Fruit fly (Drosophila melanogaster) whole organism, prepupa: Measurements from ENCODE around the gene Rca1.

ENCODE experiments used
- Blimp-1 ChIP-seq: fragments of 200-800 bp; sonication (Bioruptor generic); optimal IDR thresholded peaks from 3 replicates; lab custom pipeline; 2017; ENCODE audit warnings: missing biosample characterization, missing genetic modification characterization, mild to moderate bottlenecking, moderate library complexity, missing genetic modification reagents
- CG10631 ChIP-seq: fragments of 200-800 bp; sonication (Bioruptor generic); optimal IDR thresholded peaks from 2 replicates; lab custom pipeline; 2016; ENCODE audit warnings: missing biosample characterization, missing genetic modification characterization
- CG11902 ChIP-seq: fragments of 200-800 bp; sonication (Bioruptor generic); optimal IDR thresholded peaks from 3 replicates; lab custom pipeline; 2016; ENCODE audit warnings: missing biosample characterization, missing genetic modification characterization
- CG1621 ChIP-seq: fragments of 200-800 bp; sonication (Bioruptor generic); optimal IDR thresholded peaks from 3 replicates; lab custom pipeline; 2018; ENCODE audit warnings: missing biosample characterization, mild to moderate bottlenecking, missing genetic modification characterization
- CG16779 ChIP-seq: fragments of 200-800 bp; sonication (Bioruptor generic); optimal IDR thresholded peaks from 3 replicates; lab custom pipeline; 2017; ENCODE audit warnings: missing biosample characterization, mild to moderate bottlenecking, missing genetic modification characterization
- CG3032 ChIP-seq: fragments of 200-800 bp; optimal IDR thresholded peaks from 2 replicates; lab custom pipeline; 2019; ENCODE audit warnings: missing biosample characterization, mild to moderate bottlenecking, missing genetic modification characterization, moderate library complexity
- CG32006 ChIP-seq: fragments of 200-800 bp; sonication (Bioruptor generic); optimal IDR thresholded peaks from 3 replicates; lab custom pipeline; 2017; ENCODE audit warnings: missing biosample characterization, mild to moderate bottlenecking, missing genetic modification characterization
- CG4318 ChIP-seq: fragments of 200-800 bp; sonication (Bioruptor generic); optimal IDR thresholded peaks from 3 replicates; lab custom pipeline; 2017; ENCODE audit warnings: missing biosample characterization, mild to moderate bottlenecking, missing genetic modification characterization
- CG6163 ChIP-seq: fragments of 200-800 bp; sonication (Bioruptor generic); IDR thresholded peaks from 3 replicates; pipeline ENCODE4 v1.3.6; 2022; ENCODE audit warnings: missing biosample characterization, missing genetic modification characterization
- CG6276 ChIP-seq: fragments of 200-800 bp; sonication (Bioruptor generic); optimal IDR thresholded peaks from 2 replicates; lab custom pipeline; 2017; ENCODE audit warnings: missing biosample characterization, mild to moderate bottlenecking, missing genetic modification characterization
- CG6808 ChIP-seq: fragments of 200-800 bp; sonication (Bioruptor generic); optimal IDR thresholded peaks from 3 replicates; lab custom pipeline; 2017; ENCODE audit warnings: missing biosample characterization, missing genetic modification characterization, mild to moderate bottlenecking, moderate library complexity, missing genetic modification reagents
- CG7368 ChIP-seq: fragments of 200-800 bp; sonication (Bioruptor generic); optimal IDR thresholded peaks from 3 replicates; lab custom pipeline; 2016; ENCODE audit warnings: missing biosample characterization, missing genetic modification characterization
- CG8119 ChIP-seq: fragments of 200-800 bp; sonication (Bioruptor generic); IDR thresholded peaks from 3 replicates; pipeline ENCODE4 v1.3.6; 2022; ENCODE audit warnings: missing biosample characterization, missing genetic modification characterization
- CG8632 ChIP-seq: fragments of 200-800 bp; sonication (Bioruptor generic); optimal IDR thresholded peaks from 3 replicates; lab custom pipeline; 2016; ENCODE audit warnings: missing biosample characterization, missing genetic modification characterization
- CG9139 ChIP-seq: fragments of 200-800 bp; sonication (Bioruptor generic); optimal IDR thresholded peaks from 3 replicates; lab custom pipeline; 2017; ENCODE audit warnings: missing biosample characterization, mild to moderate bottlenecking, missing genetic modification characterization
- Eip75B ChIP-seq: fragments of 200-800 bp; sonication (Bioruptor generic); optimal IDR thresholded peaks from 3 replicates; lab custom pipeline; 2016; ENCODE audit warnings: missing biosample characterization, missing genetic modification characterization
- Eip78C ChIP-seq: fragments of 200-800 bp; sonication (Bioruptor generic); peaks from one replicate; lab custom pipeline; 2016; ENCODE audit warnings: missing biosample characterization, missing genetic modification characterization
- Ets21C ChIP-seq: fragments of 200-800 bp; sonication (Bioruptor generic); optimal IDR thresholded peaks from 3 replicates; lab custom pipeline; 2016; ENCODE audit warnings: missing biosample characterization, missing genetic modification characterization
- Ets96B ChIP-seq: fragments of 200-800 bp; optimal IDR thresholded peaks from 2 replicates; lab custom pipeline; 2019; ENCODE audit warnings: missing biosample characterization, mild to moderate bottlenecking, missing genetic modification characterization, moderate library complexity
- Gug ChIP-seq: fragments of 200-800 bp; sonication (Bioruptor generic); IDR thresholded peaks from 2 replicates; pipeline ENCODE4 v1.3.6; 2022; ENCODE audit warnings: missing biosample characterization, missing genetic modification characterization
- Hr38 ChIP-seq: sonication (Bioruptor generic); optimal IDR thresholded peaks from 2 replicates; lab custom pipeline; 2016; ENCODE audit warnings: missing biosample characterization, missing genetic modification characterization
- Hr39 ChIP-seq: fragments of 200-800 bp; sonication (Bioruptor generic); optimal IDR thresholded peaks from 2 replicates; lab custom pipeline; 2016; ENCODE audit warnings: missing biosample characterization, missing genetic modification characterization
- Lpt ChIP-seq: fragments of 200-800 bp; sonication (Bioruptor generic); optimal IDR thresholded peaks from 3 replicates; lab custom pipeline; 2016; ENCODE audit warnings: missing biosample characterization, missing genetic modification characterization
- Met ChIP-seq: fragments of 200-800 bp; sonication (Bioruptor generic); optimal IDR thresholded peaks from 3 replicates; lab custom pipeline; 2016; ENCODE audit warnings: missing biosample characterization, missing genetic modification characterization
- OdsH ChIP-seq: fragments of 200-800 bp; sonication (Bioruptor generic); optimal IDR thresholded peaks from 3 replicates; lab custom pipeline; 2016; ENCODE audit warnings: missing biosample characterization, missing genetic modification characterization
- achi ChIP-seq: fragments of 200-800 bp; sonication (Bioruptor generic); optimal IDR thresholded peaks from 3 replicates; lab custom pipeline; 2016; ENCODE audit warnings: missing biosample characterization, missing genetic modification characterization
- cyc ChIP-seq: fragments of 200-800 bp; sonication (Bioruptor generic); optimal IDR thresholded peaks from 3 replicates; lab custom pipeline; 2016; ENCODE audit warnings: missing biosample characterization, missing genetic modification characterization
- dsx ChIP-seq: fragments of 200-800 bp; optimal IDR thresholded peaks from 3 replicates; lab custom pipeline; 2019; ENCODE audit warnings: missing biosample characterization, mild to moderate bottlenecking, missing genetic modification characterization, moderate library complexity; ENCODE audit not compliant: poor library complexity, severe bottlenecking
- fd59A ChIP-seq: fragments of 200-800 bp; sonication (Bioruptor generic); optimal IDR thresholded peaks from 2 replicates; lab custom pipeline; 2017; ENCODE audit warnings: missing biosample characterization, mild to moderate bottlenecking, missing genetic modification characterization, missing genetic modification reagents
- fd85E ChIP-seq: fragments of 200-800 bp; sonication (Bioruptor generic); optimal IDR thresholded peaks from 3 replicates; lab custom pipeline; 2016; ENCODE audit warnings: missing biosample characterization, missing genetic modification characterization
- fkh ChIP-seq: fragments of 200-800 bp; sonication (Bioruptor generic); optimal IDR thresholded peaks from 3 replicates; lab custom pipeline; 2017; ENCODE audit warnings: missing biosample characterization, mild to moderate bottlenecking, missing genetic modification characterization, moderate library complexity
- lz ChIP-seq: fragments of 200-800 bp; sonication (Bioruptor generic); optimal IDR thresholded peaks from 3 replicates; lab custom pipeline; 2016; ENCODE audit warnings: missing biosample characterization, missing genetic modification characterization
- net ChIP-seq: fragments of 200-800 bp; sonication (Bioruptor generic); optimal IDR thresholded peaks from 3 replicates; lab custom pipeline; 2016; ENCODE audit warnings: missing biosample characterization, missing genetic modification characterization
- pdm3 ChIP-seq: fragments of 200-800 bp; sonication (Bioruptor generic); optimal IDR thresholded peaks from 3 replicates; lab custom pipeline; 2016; ENCODE audit warnings: missing biosample characterization, missing genetic modification characterization
- spab ChIP-seq: fragments of 200-800 bp; sonication (Bioruptor generic); optimal IDR thresholded peaks from 2 replicates; lab custom pipeline; 2017; ENCODE audit warnings: missing biosample characterization, mild to moderate bottlenecking, missing genetic modification characterization, missing genetic modification reagents
- svp ChIP-seq: fragments of 200-800 bp; sonication (Bioruptor generic); peaks from one replicate; lab custom pipeline; 2016; ENCODE audit warnings: missing biosample characterization, missing genetic modification characterization
- vri ChIP-seq: fragments of 200-800 bp; sonication (Bioruptor generic); optimal IDR thresholded peaks from 3 replicates; lab custom pipeline; 2016; ENCODE audit warnings: missing biosample characterization, mild to moderate bottlenecking, missing genetic modification characterization

The Rca1 gene

DNA sequence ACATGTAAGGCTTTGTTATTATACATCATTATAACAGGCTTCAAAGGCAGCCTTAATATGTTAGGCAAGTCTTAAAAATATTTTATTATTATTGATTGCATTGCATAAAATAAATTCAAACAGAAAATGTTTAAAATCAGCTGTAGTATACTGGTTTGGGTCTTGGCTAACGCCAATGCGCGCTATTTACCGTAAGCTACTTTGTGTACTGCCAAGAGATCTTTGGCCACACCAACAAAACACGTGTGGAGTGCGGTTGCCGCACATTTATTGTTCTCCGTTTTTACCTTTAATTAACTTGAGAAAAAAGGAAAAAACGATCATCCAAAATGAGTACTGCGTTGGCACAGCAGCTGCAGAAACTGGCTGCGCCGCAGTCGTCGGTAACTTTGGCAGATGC lies 1.8 kb downstream of the Rca1 start:
- TF ChIP-seq dsx (GFP tag; lab: Kevin White, UChicago) (peak; percentile 98), Hr38 (no peak), fkh (GFP tag; lab: Kevin White, UChicago) (no peak), CG4318 (GFP tag; lab: Kevin White, UChicago) (no peak), fd85E (no peak), CG1621 (tag; lab: Kevin White, UChicago) (peak; percentile 100)

DNA sequence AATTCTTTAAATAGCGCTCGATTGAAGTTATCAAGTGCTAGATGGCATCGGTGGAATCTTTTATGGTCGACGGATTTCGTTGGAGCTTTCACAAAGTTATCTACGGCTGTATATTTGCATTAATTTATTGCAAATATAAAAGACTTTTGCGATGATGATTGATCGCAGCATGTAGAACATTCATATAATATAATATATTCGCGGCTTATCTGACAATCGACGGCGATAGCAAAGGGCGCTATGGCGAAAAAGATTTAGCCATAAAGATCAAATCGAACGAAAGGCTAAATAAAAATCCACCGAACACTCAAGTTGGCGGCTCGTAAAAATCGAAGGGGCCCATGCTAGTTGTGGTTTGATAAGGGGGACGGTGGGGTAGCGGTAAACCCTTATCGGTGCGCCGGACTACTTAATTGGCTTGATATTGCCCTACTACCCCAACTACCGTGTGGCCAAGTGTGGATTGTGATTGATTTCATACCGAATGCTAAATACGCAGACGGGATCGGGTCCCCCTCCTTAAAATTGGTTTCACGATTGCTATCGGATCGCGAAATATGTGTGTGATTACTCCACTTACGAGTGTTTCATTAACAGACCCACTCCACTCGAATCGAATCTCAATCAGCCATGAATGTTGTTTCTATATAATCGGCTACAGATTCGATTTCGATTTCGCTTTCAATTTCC lies 16.2 kb downstream of the Rca1 start:
- TF ChIP-seq fd85E, result no peak
- no peak for TF ChIP-seq pdm3 (GFP tag; lab: Kevin White, UChicago)
- TF ChIP-seq CG6276 (GFP tag; lab: Kevin White, UChicago), result no peak
- no peak for TF ChIP-seq spab (GFP tag; lab: Kevin White, UChicago)
- no peak for TF ChIP-seq OdsH (GFP tag; lab: Kevin White, UChicago)
- TF ChIP-seq Blimp-1 (GFP tag; lab: Kevin White, UChicago), result no peak
- no peak for TF ChIP-seq CG16779 (tag; lab: Kevin White, UChicago)
- TF ChIP-seq Hr39 (GFP tag; lab: Kevin White, UChicago), result no peak
- no peak for TF ChIP-seq CG10631 (GFP tag; lab: Kevin White, UChicago)
- TF ChIP-seq CG8632, result no peak
- no peak for TF ChIP-seq cyc (GFP tag; lab: Kevin White, UChicago)
- TF ChIP-seq Eip78C, result no peak
- no peak for TF ChIP-seq CG9139 (GFP tag; lab: Kevin White, UChicago)
- TF ChIP-seq CG4318 (GFP tag; lab: Kevin White, UChicago), result no peak
- TF ChIP-seq Lpt, result no peak
- no peak for TF ChIP-seq CG8119 (GFP tag; lab: Robert Waterston, UW)

DNA sequence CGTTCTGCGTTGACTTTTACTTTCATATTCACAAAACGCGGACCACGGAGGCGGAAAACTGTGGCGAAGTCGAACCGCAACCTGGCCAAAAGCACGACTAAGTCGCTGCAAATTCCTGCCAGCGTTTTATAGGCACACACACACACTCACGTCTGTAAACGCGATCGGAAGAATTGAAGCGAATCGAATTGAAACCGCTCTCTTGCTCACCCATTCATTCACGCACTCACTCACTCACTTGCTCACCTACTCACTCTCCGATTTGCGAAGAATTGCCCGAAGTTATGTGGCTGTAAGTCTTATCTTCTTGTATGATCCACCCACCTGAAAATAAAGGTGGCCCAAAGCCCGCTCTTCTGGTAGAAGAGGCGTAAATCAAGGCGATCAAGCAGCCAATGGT lies 18.2 kb downstream of the Rca1 start, which contains the start of gene Nha1:
TSS of gene Nha1 (minus strand) at position 101 of the 400 bp plus-strand sequence.
- no peak for TF ChIP-seq CG6163
- no peak for TF ChIP-seq achi
- no peak for TF ChIP-seq CG11902
- TF ChIP-seq net, result no peak
- no peak for TF ChIP-seq fd59A
- no peak for TF ChIP-seq Ets96B (tag; lab: Kevin White, UChicago)
- no peak for TF ChIP-seq CG1621 (tag; lab: Kevin White, UChicago)
- no peak for TF ChIP-seq CG10631 (GFP tag; lab: Kevin White, UChicago)
- no peak for TF ChIP-seq CG6808 (GFP tag; lab: Kevin White, UChicago)
- TF ChIP-seq, all 60 proteins: peak for 0

DNA sequence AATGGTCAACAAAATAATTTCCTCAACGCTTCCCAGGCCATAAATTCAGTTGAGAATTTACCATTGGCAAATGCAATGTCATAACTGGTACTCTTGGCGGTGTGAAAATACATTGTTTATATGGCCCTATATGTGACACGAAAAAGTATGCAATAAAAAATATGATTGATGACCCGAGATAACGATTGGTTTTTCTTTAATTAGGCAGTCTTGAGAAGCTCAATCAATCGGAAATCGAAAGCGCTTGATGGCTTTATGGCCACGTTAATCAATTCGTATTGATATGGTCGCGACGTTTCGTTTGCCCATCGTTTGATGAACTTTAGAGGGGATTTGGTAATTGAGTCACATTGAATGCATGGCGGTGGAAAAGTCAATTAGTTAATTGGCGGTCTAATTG lies 18.7 kb downstream of the Rca1 start:
- TF ChIP-seq vri (GFP tag; lab: Kevin White, UChicago) (peak; percentile 16), Gug (GFP tag; lab: Robert Waterston, UW) (no peak)

DNA sequence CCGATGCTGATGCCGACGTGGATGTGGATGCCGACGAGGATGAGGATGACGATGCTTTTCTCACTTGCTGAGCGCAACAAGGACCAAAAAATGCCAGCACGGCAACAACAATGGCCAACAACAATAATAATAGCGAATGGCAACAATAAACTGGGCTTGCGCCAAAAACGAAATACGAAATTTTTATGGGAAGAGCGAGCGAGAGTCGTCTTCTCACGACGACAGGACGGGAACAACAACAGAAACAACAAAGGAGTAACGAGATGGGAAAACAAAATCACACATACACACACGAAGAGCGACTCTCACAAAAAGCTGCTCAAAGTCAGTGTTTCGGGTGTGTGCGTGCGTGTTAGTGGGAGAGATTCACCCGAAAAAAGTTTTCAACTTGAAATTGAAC lies 21.9 kb downstream of the Rca1 start:
- no peak for TF ChIP-seq Ets21C (GFP tag; lab: Kevin White, UChicago)
- TF ChIP-seq CG11902, result no peak
- TF ChIP-seq cyc (GFP tag; lab: Kevin White, UChicago), result no peak
- TF ChIP-seq lz (GFP tag; lab: Kevin White, UChicago), result no peak
- no peak for TF ChIP-seq svp (GFP tag; lab: Kevin White, UChicago)
- TF ChIP-seq CG3032 (tag; lab: Kevin White, UChicago), result no peak
- no peak for TF ChIP-seq OdsH (GFP tag; lab: Kevin White, UChicago)
- no peak for TF ChIP-seq Lpt
- TF ChIP-seq CG32006 (GFP tag; lab: Kevin White, UChicago), result no peak
- no peak for TF ChIP-seq CG8119 (GFP tag; lab: Robert Waterston, UW)
- TF ChIP-seq CG7368 (GFP tag; lab: Kevin White, UChicago), result no peak
- no peak for TF ChIP-seq Met (GFP tag; lab: Kevin White, UChicago)
- TF ChIP-seq CG4318 (GFP tag; lab: Kevin White, UChicago), result no peak
- TF ChIP-seq Ets96B (tag; lab: Kevin White, UChicago), result no peak
- no peak for TF ChIP-seq spab (GFP tag; lab: Kevin White, UChicago)
- TF ChIP-seq Eip75B, result no peak
